Worm (Caenorhabditis elegans) whole organism, late embryonic: ENCODE data around the gene Y54G11A.2.

Experiments used
- F13H6.1 ChIP-seq: sonication (generic microtip); optimal IDR thresholded peaks from 2 replicates; lab custom pipeline; 2016; ENCODE audit warnings: missing genetic modification characterization, missing compliant biosample characterization
- gmeb-2 ChIP-seq: sonication (generic microtip); optimal IDR thresholded peaks from 2 replicates; lab custom pipeline; 2016; ENCODE audit warnings: missing genetic modification characterization, inconsistent platforms, missing compliant biosample characterization
- tbx-2 ChIP-seq: sonication (generic microtip); optimal IDR thresholded peaks from 2 replicates; lab custom pipeline; 2016; ENCODE audit warnings: missing genetic modification characterization, missing compliant biosample characterization

- TF ChIP-seq F13H6.1 (tag; lab: Kevin White, UChicago) (no peak), gmeb-2 (no peak), tbx-2 (tag; lab: Kevin White, UChicago) (no peak)
Observed at ce11 chrII:14234375-14235102, 17.6 kb upstream of the Y54G11A.2 start.
